Fruit fly (Drosophila melanogaster) whole organism, pupa: ENCODE results near the gene mTerf5.

Experiments
- CG10348 ChIP-seq: fragments of 200-800 bp; sonication (Bioruptor generic); IDR thresholded peaks from 2 replicates; pipeline ENCODE4 v1.3.6; 2022; ENCODE audit warnings: missing biosample characterization, missing genetic modification characterization
- CG12605 ChIP-seq: fragments of 200-800 bp; sonication (Bioruptor generic); IDR thresholded peaks from 2 replicates; pipeline ENCODE4 v1.3.6; 2022; ENCODE audit warnings: missing biosample characterization, missing genetic modification characterization
- CG13204 ChIP-seq: fragments of 200-800 bp; sonication (Bioruptor generic); optimal IDR thresholded peaks from 2 replicates; lab custom pipeline; 2018; ENCODE audit warnings: missing biosample characterization, mild to moderate bottlenecking, missing genetic modification characterization, moderate library complexity
- CG14655 ChIP-seq: fragments of 200-800 bp; sonication (Bioruptor generic); optimal IDR thresholded peaks from 3 replicates; lab custom pipeline; 2017; ENCODE audit warnings: mild to moderate bottlenecking, missing biosample characterization, missing genetic modification reagents, missing genetic modification characterization
- CG15710 ChIP-seq: fragments of 200-800 bp; sonication (Bioruptor generic); optimal IDR thresholded peaks from 2 replicates; lab custom pipeline; 2018; ENCODE audit warnings: missing biosample characterization, mild to moderate bottlenecking, missing genetic modification characterization, moderate library complexity
- CG17806 ChIP-seq: fragments of 200-800 bp; sonication (Bioruptor generic); optimal IDR thresholded peaks from 2 replicates; lab custom pipeline; 2018; ENCODE audit warnings: missing biosample characterization, mild to moderate bottlenecking, missing genetic modification characterization, moderate library complexity
- CG32121 ChIP-seq: fragments of 200-800 bp; sonication (Bioruptor generic); IDR thresholded peaks from 2 replicates; pipeline ENCODE4 v1.3.6; 2022; ENCODE audit warnings: missing biosample characterization, missing genetic modification characterization
- CG34367 ChIP-seq: fragments of 200-800 bp; sonication (Bioruptor generic); optimal IDR thresholded peaks from 2 replicates; lab custom pipeline; 2018; ENCODE audit warnings: missing biosample characterization, mild to moderate bottlenecking, missing genetic modification characterization
- CG4496 ChIP-seq: fragments of 200-800 bp; sonication (Bioruptor generic); IDR thresholded peaks from 3 replicates; pipeline ENCODE4 v1.3.6; 2022; ENCODE audit warnings: missing biosample characterization, missing genetic modification characterization
- CG8159 ChIP-seq: fragments of 200-800 bp; sonication (Bioruptor generic); optimal IDR thresholded peaks from 3 replicates; lab custom pipeline; 2018; ENCODE audit warnings: missing biosample characterization, mild to moderate bottlenecking, missing genetic modification characterization, moderate library complexity
- CG8301 ChIP-seq: fragments of 200-800 bp; sonication (Bioruptor generic); optimal IDR thresholded peaks from 2 replicates; lab custom pipeline; 2018; ENCODE audit warnings: missing biosample characterization, mild to moderate bottlenecking, missing genetic modification characterization
- CG9948 ChIP-seq: fragments of 200-800 bp; sonication (Bioruptor generic); optimal IDR thresholded peaks from 2 replicates; lab custom pipeline; 2018; ENCODE audit warnings: missing biosample characterization, mild to moderate bottlenecking, missing genetic modification characterization, moderate library complexity
- EcR ChIP-seq: fragments of 200-800 bp; sonication (Bioruptor generic); optimal IDR thresholded peaks from 3 replicates; lab custom pipeline; 2019; ENCODE audit warnings: missing biosample characterization, missing genetic modification characterization, mild to moderate bottlenecking, moderate library complexity, missing genetic modification reagents
- Ets98B ChIP-seq: fragments of 200-800 bp; sonication (Bioruptor generic); IDR thresholded peaks from 2 replicates; pipeline ENCODE4 v1.3.6; 2022; ENCODE audit warnings: missing biosample characterization, missing genetic modification characterization
- Pif1A ChIP-seq: fragments of 200-800 bp; sonication (Bioruptor generic); optimal IDR thresholded peaks from 3 replicates; lab custom pipeline; 2016; ENCODE audit warnings: missing biosample characterization, missing genetic modification characterization
- Pif1B ChIP-seq: fragments of 200-800 bp; sonication (Bioruptor generic); optimal IDR thresholded peaks from 3 replicates; lab custom pipeline; 2016; ENCODE audit warnings: missing biosample characterization, missing genetic modification characterization
- Snoo ChIP-seq: fragments of 200-800 bp; sonication (Bioruptor generic); optimal IDR thresholded peaks from 3 replicates; lab custom pipeline; 2017; ENCODE audit warnings: missing biosample characterization, mild to moderate bottlenecking, missing genetic modification characterization, inconsistent platforms
- fd96Ca ChIP-seq: fragments of 200-800 bp; sonication (Bioruptor generic); IDR thresholded peaks from 3 replicates; pipeline ENCODE4 v1.3.6; 2022; ENCODE audit warnings: missing biosample characterization, missing genetic modification characterization
- gl ChIP-seq: fragments of 200-800 bp; sonication (Bioruptor generic); optimal IDR thresholded peaks from 2 replicates; lab custom pipeline; 2018; ENCODE audit warnings: missing biosample characterization, mild to moderate bottlenecking, missing genetic modification characterization
- rn ChIP-seq: fragments of 200-800 bp; sonication (Bioruptor generic); IDR thresholded peaks from 2 replicates; pipeline ENCODE4 v1.3.6; 2022; ENCODE audit warnings: missing biosample characterization, missing genetic modification characterization

mTerf5 gene

dm6 chr3R:18235879-18236278 lies 12.4 kb upstream of the mTerf5 start, which contains the start of gene repo:
TSS of gene repo (plus strand) at chr3R:18236192.
- TF ChIP-seq Snoo (tag; lab: Kevin White, UChicago) (no peak), CG17806 (tag; lab: Kevin White, UChicago) (no peak), CG4496 (GFP tag; lab: Robert Waterston, UW) (peak; percentile 61; the same call in 2 of the 3 replicates), Pif1A (no peak), CG8159 (no peak), CG12605 (GFP tag; lab: Robert Waterston, UW) (no peak; the same call in 1 of the 2 replicates), Pif1B (GFP tag; lab: Kevin White, UChicago) (no peak), CG9948 (tag; lab: Kevin White, UChicago) (no peak), CG15710 (no peak), CG8301 (tag; lab: Kevin White, UChicago) (no peak), EcR (GFP tag; lab: Kevin White, UChicago) (no peak), Ets98B (GFP tag; lab: Robert Waterston, UW) (no peak), CG13204 (GFP tag; lab: Kevin White, UChicago) (peak; percentile 3)

dm6 chr3R:18234699-18235257 lies 11.3 kb upstream of the mTerf5 start:
- no peak for TF ChIP-seq CG12605 (GFP tag; lab: Robert Waterston, UW)
- 0 out of 3 replicates have a peak, but pooled peaks have one; percentile 14 for TF ChIP-seq fd96Ca (GFP tag; lab: Robert Waterston, UW)

- TF ChIP-seq Pif1B (GFP tag; lab: Kevin White, UChicago) (no peak), CG8159 (no peak), Ets98B (GFP tag; lab: Robert Waterston, UW) (no peak), fd96Ca (GFP tag; lab: Robert Waterston, UW) (no peak), CG32121 (no peak), CG10348 (GFP tag; lab: Robert Waterston, UW) (no peak), gl (tag; lab: Kevin White, UChicago) (no peak), CG15710 (no peak), CG34367 (no peak), CG17806 (tag; lab: Kevin White, UChicago) (no peak)
- TF ChIP-seq, all 21 proteins: peak for 0
Measured at dm6 chr3R:18232187-18232586, 8.7 kb upstream of the mTerf5 start.

- TF ChIP-seq rn (GFP tag; lab: Robert Waterston, UW), result no peak
- no peak for TF ChIP-seq fd96Ca (GFP tag; lab: Robert Waterston, UW)
- TF ChIP-seq CG15710, result no peak
- no peak for TF ChIP-seq Ets98B (GFP tag; lab: Robert Waterston, UW)
- no peak for TF ChIP-seq CG12605 (GFP tag; lab: Robert Waterston, UW)
- TF ChIP-seq CG17806 (tag; lab: Kevin White, UChicago), result no peak
- no peak for TF ChIP-seq CG34367
Measured at dm6 chr3R:18230229-18230628, 6.7 kb upstream of the mTerf5 start.

DNA sequence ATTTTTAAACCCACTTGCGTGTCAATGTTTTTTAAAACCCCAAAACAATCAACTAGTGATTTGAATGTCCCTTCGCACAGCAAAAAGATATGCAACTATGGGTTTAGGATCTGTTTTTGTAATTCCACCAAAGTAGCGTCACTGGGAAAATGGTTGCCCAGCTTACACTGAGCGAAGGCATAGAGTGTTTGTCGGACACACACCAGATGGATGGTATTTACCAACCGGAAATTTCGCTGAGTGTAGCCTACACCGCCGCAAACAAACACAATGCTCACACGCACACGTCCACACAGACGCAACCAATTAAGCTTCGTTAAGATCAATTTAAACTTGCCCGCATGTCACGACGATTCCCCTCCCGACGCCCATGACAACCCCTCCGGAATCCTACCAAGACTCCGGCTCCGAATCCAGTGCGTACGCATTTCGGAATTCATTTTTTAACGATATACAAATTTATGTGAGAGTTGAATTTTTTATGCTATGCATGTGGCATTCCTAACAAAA lies 5.3 kb upstream of the mTerf5 start:
- no peak for TF ChIP-seq CG34367
- no peak for TF ChIP-seq Pif1B (GFP tag; lab: Kevin White, UChicago)
- peak; percentile 29; the same call in 1 of the 2 replicates for TF ChIP-seq Ets98B (GFP tag; lab: Robert Waterston, UW)
- TF ChIP-seq CG17806 (tag; lab: Kevin White, UChicago), result no peak
- TF ChIP-seq CG8159, result no peak

DNA sequence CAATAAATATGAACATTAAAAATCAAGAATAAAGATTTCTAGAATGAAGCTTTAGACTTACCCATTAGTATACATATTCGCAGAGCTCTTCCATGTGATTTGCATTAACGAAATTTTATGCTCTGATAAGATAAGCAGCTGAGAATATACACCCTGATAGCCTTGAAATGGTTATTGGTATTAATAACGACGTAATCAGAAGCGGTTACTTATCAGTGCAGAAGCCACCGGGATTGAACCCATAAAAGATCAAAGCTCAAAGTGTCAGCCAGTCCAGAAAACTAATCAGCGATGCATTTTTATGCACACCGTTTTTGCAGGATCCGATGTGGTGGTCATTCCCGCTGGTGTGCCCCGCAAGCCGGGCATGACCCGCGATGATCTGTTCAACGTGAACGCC lies 3.9 kb upstream of the mTerf5 start:
- no peak for TF ChIP-seq CG14655
- no peak for TF ChIP-seq CG12605 (GFP tag; lab: Robert Waterston, UW)
- TF ChIP-seq CG10348 (GFP tag; lab: Robert Waterston, UW), result no peak
- TF ChIP-seq, all 21 proteins: peak for 0

DNA sequence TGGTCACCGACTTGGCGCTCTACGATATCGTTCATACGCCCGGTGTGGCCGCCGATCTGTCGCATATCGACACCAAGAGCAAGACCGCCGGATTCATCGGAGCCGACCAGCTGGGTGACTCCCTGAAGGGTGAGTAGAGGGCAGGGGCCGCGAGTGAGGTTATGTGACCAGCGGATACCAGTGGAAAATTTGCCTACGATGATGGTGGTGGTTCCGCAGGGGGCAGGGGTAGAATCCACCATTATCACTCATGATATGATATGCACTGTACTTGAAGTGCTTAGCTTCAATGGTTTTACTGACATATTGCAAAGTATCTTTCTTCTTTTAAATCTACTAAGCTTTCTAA lies 3.3 kb upstream of the mTerf5 start:
- TF ChIP-seq gl (tag; lab: Kevin White, UChicago) (no peak), CG4496 (GFP tag; lab: Robert Waterston, UW) (peak; percentile 24; the same call in 2 of the 3 replicates), CG14655 (no peak), EcR (GFP tag; lab: Kevin White, UChicago) (peak; percentile 73), Ets98B (GFP tag; lab: Robert Waterston, UW) (no peak), Snoo (tag; lab: Kevin White, UChicago) (no peak), Pif1A (no peak), CG32121 (0 out of 2 replicates have a peak, but pooled peaks have one; percentile 25), CG10348 (GFP tag; lab: Robert Waterston, UW) (no peak)
